Worm (Caenorhabditis elegans): ENCODE results near the gene acbp-7.

acbp-7 gene

ce11 chrIII:4863127-4863526 lies 25.6 kb downstream of the acbp-7 start, which contains the start of gene coq-8:
TSS of gene coq-8 (plus strand) at chrIII:4863427.
- no peak for TF ChIP-seq C17E4.6 (GFP tag; IDR thresholded peaks at IDR 0.05)
- TF ChIP-seq F23B12.7 (tag; optimal IDR thresholded peaks at IDR 0.05; ENCODE audit: insufficient read depth): no peak
- TF ChIP-seq zfh-2 (GFP tag; conservative IDR thresholded peaks at IDR 0.05): no peak
- TF ChIP-seq ceh-40 (GFP tag; IDR thresholded peaks at IDR 0.05): no peak
- TF ChIP-seq ztf-28 (GFP tag; IDR thresholded peaks at IDR 0.05): no peak
- no peak for TF ChIP-seq snpc-3.4 (tag; optimal IDR thresholded peaks at IDR 0.05)
- TF ChIP-seq dox-1 (GFP tag; IDR thresholded peaks at IDR 0.05): no peak
- no peak for TF ChIP-seq madf-10 (tag; optimal IDR thresholded peaks at IDR 0.05)
- no peak for TF ChIP-seq rpc-1 (optimal IDR thresholded peaks at IDR 0.05)
- TF ChIP-seq rpc-1 (tag; optimal IDR thresholded peaks at IDR 0.05): no peak

- TF ChIP-seq F22D6.2 (tag; optimal IDR thresholded peaks at IDR 0.05) (no peak), mxl-1 (tag; optimal IDR thresholded peaks at IDR 0.05) (no peak), ZK185.1 (tag; optimal IDR thresholded peaks at IDR 0.05; ENCODE audit: poor library complexity, severe bottlenecking) (no peak), aptf-3 (GFP tag; IDR thresholded peaks at IDR 0.05) (no peak), B0261.1 (tag; optimal IDR thresholded peaks at IDR 0.05) (no peak), fkh-3 (tag; optimal IDR thresholded peaks at IDR 0.05) (no peak), hlh-12 (tag; optimal IDR thresholded peaks at IDR 0.05) (no peak), aptf-2 (GFP tag; conservative IDR thresholded peaks at IDR 0.05) (no peak), sptf-2 (GFP tag; optimal IDR thresholded peaks at IDR 0.05) (no peak), ztf-28 (GFP tag; IDR thresholded peaks at IDR 0.05) (no peak), sdz-38 (tag; optimal IDR thresholded peaks at IDR 0.05) (no peak), nhr-120 (GFP tag; IDR thresholded peaks at IDR 0.05) (no peak), F37B4.10 (GFP tag; IDR thresholded peaks at IDR 0.05) (no peak), F10E7.11 (tag; optimal IDR thresholded peaks at IDR 0.05) (no peak), Y67H2A.10 (GFP tag; conservative IDR thresholded peaks at IDR 0.05) (no peak), mel-28 (tag; optimal IDR thresholded peaks at IDR 0.05; ENCODE audit: borderline replicate concordance) (no peak), let-526 (GFP tag; IDR thresholded peaks at IDR 0.05) (no peak), atf-7 (tag; optimal IDR thresholded peaks at IDR 0.05) (no peak)
Measured at ce11 chrIII:4866762-4867161, 29.2 kb downstream of the acbp-7 start, which contains the start of gene C35D10.17. TSS of gene C35D10.17 (plus strand) at chrIII:4867062.

ce11 chrIII:4868643-4869042 lies 31.1 kb downstream of the acbp-7 start, which contains the start of the genes msd-4 and C35D10.3:
TSS of gene msd-4 (minus strand) at chrIII:4868743.
TSS of gene C35D10.3 (plus strand) at chrIII:4868921.
- TF ChIP-seq egl-18 (GFP tag; IDR thresholded peaks at IDR 0.05) (no peak), F52B5.7 (tag; optimal IDR thresholded peaks at IDR 0.05) (no peak), mes-4 (tag; optimal IDR thresholded peaks at IDR 0.05) (no peak), rec-8 (tag; optimal IDR thresholded peaks at IDR 0.05) (no peak), B0019.2 (GFP tag; conservative IDR thresholded peaks at IDR 0.05) (no peak), F23B12.7 (tag; optimal IDR thresholded peaks at IDR 0.05; ENCODE audit: insufficient read depth) (no peak), gei-17 (GFP tag; optimal IDR thresholded peaks at IDR 0.05) (no peak), ceh-79 (tag; optimal IDR thresholded peaks at IDR 0.05) (no peak), F55B11.4 (tag; optimal IDR thresholded peaks at IDR 0.05; ENCODE audit: borderline replicate concordance, insufficient read depth) (no peak), dpl-1 (GFP tag; optimal IDR thresholded peaks at IDR 0.05) (no peak)

ce11 chrIII:4870478-4870877 lies 32.9 kb downstream of the acbp-7 start, which contains the start of gene gipc-1:
TSS of gene gipc-1 (plus strand) at chrIII:4870778.
- TF ChIP-seq nhr-90 (tag; optimal IDR thresholded peaks at IDR 0.05): no peak
- no peak for TF ChIP-seq atf-7 (tag; optimal IDR thresholded peaks at IDR 0.05)
- no peak for TF ChIP-seq F55B11.4 (tag; optimal IDR thresholded peaks at IDR 0.05; ENCODE audit: borderline replicate concordance, insufficient read depth)
- no peak for TF ChIP-seq zim-3 (tag; optimal IDR thresholded peaks at IDR 0.05)
- TF ChIP-seq aptf-3 (GFP tag; IDR thresholded peaks at IDR 0.05): no peak
- TF ChIP-seq akir-1 (GFP tag; optimal IDR thresholded peaks at IDR 0.05): no peak
- TF ChIP-seq unc-62 (GFP tag; optimal IDR thresholded peaks at IDR 0.05): no peak
- TF ChIP-seq dpff-1 (tag; optimal IDR thresholded peaks at IDR 0.05): no peak
- TF ChIP-seq egl-44 (GFP tag; IDR thresholded peaks at IDR 0.05): no peak
- TF ChIP-seq attf-6 (GFP tag; IDR thresholded peaks at IDR 0.05): no peak
- no peak for TF ChIP-seq nhr-179 (tag; optimal IDR thresholded peaks at IDR 0.05)
- TF ChIP-seq lin-26 (GFP tag; IDR thresholded peaks at IDR 0.05): no peak
- no peak for TF ChIP-seq chd-7 (tag; optimal IDR thresholded peaks at IDR 0.05)
- no peak for TF ChIP-seq mel-28 (tag; optimal IDR thresholded peaks at IDR 0.05; ENCODE audit: borderline replicate concordance)
